Worm (Caenorhabditis elegans): Measurements from ENCODE around the gene K07B1.4.

DNA sequence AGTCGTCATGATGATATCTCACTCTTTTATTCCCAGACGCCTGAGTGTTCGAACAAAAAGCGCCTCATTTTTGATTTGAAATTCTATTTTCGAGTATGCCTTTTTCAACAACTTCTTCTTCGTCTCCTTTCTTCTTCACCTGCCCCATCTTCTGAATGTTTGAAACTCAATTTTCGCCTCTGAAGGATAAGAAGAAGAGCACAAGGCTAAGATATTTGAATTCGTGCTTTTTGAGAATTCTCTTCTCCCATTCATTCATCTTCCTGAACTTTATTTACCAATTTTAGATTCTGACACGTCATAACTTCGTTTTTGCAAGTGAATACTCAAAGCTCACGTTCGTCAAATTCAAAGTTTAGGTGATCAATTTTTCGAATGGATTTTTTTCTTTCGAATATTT, 11.8 kb upstream of the K07B1.4 start:
- TF ChIP-seq ref-1 (GFP tag; conservative IDR thresholded peaks at IDR 0.05) (no peak), flt-1 (GFP tag; IDR thresholded peaks at IDR 0.05) (no peak), tab-1 (GFP tag; IDR thresholded peaks at IDR 0.05) (no peak), med-1 (GFP tag; optimal IDR thresholded peaks at IDR 0.05; ENCODE audit: insufficient read depth) (no peak), klf-2 (GFP tag; conservative IDR thresholded peaks at IDR 0.05) (no peak)

Measured in whole organism, midembryonic.